Worm (Caenorhabditis elegans) whole organism, young adult: Measurements from ENCODE around the gene R102.1.

Experiments
- B0035.1 ChIP-seq: sonication (generic microtip); optimal IDR thresholded peaks from 2 replicates; lab custom pipeline; 2016; ENCODE audit warnings: missing genetic modification characterization, mild to moderate bottlenecking, missing compliant biosample characterization, missing genotype, missing genetic modification reagents
- B0261.1 ChIP-seq: sonication (generic microtip); optimal IDR thresholded peaks from 2 replicates; lab custom pipeline; 2016; ENCODE audit warnings: mild to moderate bottlenecking, missing genetic modification characterization, moderate library complexity, missing compliant biosample characterization
- C17E4.6 ChIP-seq: fragments of 200-800 bp; sonication (Bioruptor generic); IDR thresholded peaks from 2 replicates; pipeline ENCODE4 v1.3.6; 2022; ENCODE audit warnings: missing genetic modification reagents, missing genetic modification characterization, missing compliant biosample characterization
- D2030.7 ChIP-seq: fragments of 200-800 bp; sonication (Bioruptor generic); IDR thresholded peaks from 2 replicates; pipeline ENCODE4 v1.3.6; 2022; ENCODE audit warnings: missing genetic modification reagents, missing genetic modification characterization, missing compliant biosample characterization
- F10E7.11 ChIP-seq: sonication (generic microtip); optimal IDR thresholded peaks from 2 replicates; lab custom pipeline; 2017; ENCODE audit warnings: mild to moderate bottlenecking, missing genetic modification characterization, moderate library complexity, missing compliant biosample characterization
- F23B12.7 ChIP-seq: sonication (generic microtip); optimal IDR thresholded peaks from 2 replicates; lab custom pipeline; 2017; ENCODE audit warnings: missing genetic modification characterization, mild to moderate bottlenecking, missing compliant biosample characterization, antibody characterized with exemption, moderate library complexity; ENCODE audit not compliant: insufficient read depth
- F39B2.1 ChIP-seq: fragments of 200-800 bp; sonication (Bioruptor generic); IDR thresholded peaks from 2 replicates; pipeline ENCODE4 v1.3.6; 2022; ENCODE audit warnings: missing genetic modification reagents, missing genetic modification characterization, missing compliant biosample characterization
- F57C9.4 ChIP-seq: sonication (generic microtip); optimal IDR thresholded peaks from 2 replicates; lab custom pipeline; 2017; ENCODE audit warnings: mild to moderate bottlenecking, missing genetic modification characterization, missing compliant biosample characterization
- T07F8.4 ChIP-seq: sonication (generic microtip); optimal IDR thresholded peaks from 2 replicates; lab custom pipeline; 2016; ENCODE audit warnings: mild to moderate bottlenecking, missing genetic modification characterization, moderate library complexity, missing compliant biosample characterization
- T26A5.8 ChIP-seq: sonication (generic microtip); optimal IDR thresholded peaks from 2 replicates; lab custom pipeline; 2016; ENCODE audit warnings: missing genetic modification characterization, missing compliant biosample characterization
- Y53F4B.3 ChIP-seq: fragments of 200-800 bp; sonication (Bioruptor generic); IDR thresholded peaks from 2 replicates; pipeline ENCODE4 v1.3.6; 2022; ENCODE audit warnings: missing genetic modification reagents, missing genetic modification characterization, missing compliant biosample characterization
- Y53G8AR.9 ChIP-seq: fragments of 200-800 bp; sonication (Bioruptor generic); conservative IDR thresholded peaks from 2 replicates; pipeline ENCODE4 v1.3.6; 2022; ENCODE audit warnings: missing genetic modification reagents, missing genetic modification characterization, missing compliant biosample characterization
- athp-1 ChIP-seq: sonication (generic microtip); optimal IDR thresholded peaks from 2 replicates; lab custom pipeline; 2017; ENCODE audit warnings: mild to moderate bottlenecking, missing genetic modification characterization, missing compliant biosample characterization
- attf-3 ChIP-seq: fragments of 200-800 bp; sonication (Bioruptor generic); conservative IDR thresholded peaks from 2 replicates; pipeline ENCODE4 v1.3.6; 2022; ENCODE audit warnings: missing genetic modification reagents, missing genetic modification characterization, missing compliant biosample characterization
- attf-5 ChIP-seq: fragments of 200-800 bp; sonication (Bioruptor generic); optimal IDR thresholded peaks from 2 replicates; lab custom pipeline; 2018; ENCODE audit warnings: mild to moderate bottlenecking, missing genetic modification characterization, missing compliant biosample characterization
- bed-2 ChIP-seq: fragments of 200-800 bp; sonication (Bioruptor generic); IDR thresholded peaks from 2 replicates; pipeline ENCODE4 v1.3.6; 2022; ENCODE audit warnings: missing genetic modification reagents, missing genetic modification characterization, missing compliant biosample characterization
- ccch-3 ChIP-seq: fragments of 200-800 bp; sonication (Bioruptor generic); optimal IDR thresholded peaks from 2 replicates; lab custom pipeline; 2018; ENCODE audit warnings: mild to moderate bottlenecking, missing genetic modification characterization, missing compliant biosample characterization
- cebp-1 ChIP-seq, 2 experiments: fragments of 200-800 bp in 1 of 2; sonication (Bioruptor generic) in 1 of 2; sonication (generic microtip) in 1 of 2; IDR thresholded peaks in 1 of 2; optimal IDR thresholded peaks in 1 of 2; 2 replicates each; pipeline versions ENCODE4 v1.3.6 to Lab custom; 2017 to 2022; ENCODE audit warnings: missing compliant biosample characterization in 2 of 2, missing genetic modification characterization in 2 of 2, mild to moderate bottlenecking in 1 of 2, missing genetic modification reagents in 1 of 2, moderate library complexity in 1 of 2
- ceh-79 ChIP-seq: sonication (generic microtip); optimal IDR thresholded peaks from 2 replicates; lab custom pipeline; 2017; ENCODE audit warnings: mild to moderate bottlenecking, missing genetic modification characterization, missing compliant biosample characterization
- dpff-1 ChIP-seq: sonication (generic microtip); optimal IDR thresholded peaks from 2 replicates; lab custom pipeline; 2017; ENCODE audit warnings: mild to moderate bottlenecking, missing genetic modification characterization, missing compliant biosample characterization
- efl-1 ChIP-seq: fragments of 150-350 bp; optimal IDR thresholded peaks from 2 replicates; lab custom pipeline; 2014; ENCODE audit warnings: missing biosample characterization, missing genetic modification reagents, missing genetic modification characterization
- egl-44 ChIP-seq: fragments of 200-800 bp; sonication (Bioruptor generic); IDR thresholded peaks from 2 replicates; pipeline ENCODE4 v1.3.6; 2022; ENCODE audit warnings: missing genetic modification reagents, missing genetic modification characterization, missing compliant biosample characterization
- ekl-4 ChIP-seq: fragments of 200-800 bp; sonication (Bioruptor generic); IDR thresholded peaks from 2 replicates; pipeline ENCODE4 v1.3.6; 2022; ENCODE audit warnings: missing genetic modification reagents, missing genetic modification characterization, missing compliant biosample characterization
- gei-17 ChIP-seq: fragments of 200-800 bp; sonication (Bioruptor generic); optimal IDR thresholded peaks from 2 replicates; lab custom pipeline; 2018; ENCODE audit warnings: mild to moderate bottlenecking, missing genetic modification characterization, missing compliant biosample characterization
- hmg-1.2 ChIP-seq: fragments of 200-800 bp; sonication (Bioruptor generic); IDR thresholded peaks from 2 replicates; pipeline ENCODE4 v1.3.6; 2022; ENCODE audit warnings: missing genetic modification reagents, missing genetic modification characterization, missing compliant biosample characterization
- lin-40 ChIP-seq: sonication (generic microtip); optimal IDR thresholded peaks from 2 replicates; lab custom pipeline; 2016; ENCODE audit warnings: missing genetic modification characterization, mild to moderate bottlenecking, missing compliant biosample characterization, missing genotype, missing genetic modification reagents
- madf-3 ChIP-seq: fragments of 200-800 bp; sonication (Bioruptor generic); IDR thresholded peaks from 2 replicates; pipeline ENCODE4 v1.3.6; 2022; ENCODE audit warnings: missing genetic modification reagents, missing genetic modification characterization, missing compliant biosample characterization
- madf-6 ChIP-seq: fragments of 200-800 bp; sonication (Bioruptor generic); IDR thresholded peaks from 2 replicates; pipeline ENCODE4 v1.3.6; 2022; ENCODE audit warnings: missing genetic modification reagents, missing genetic modification characterization, missing compliant biosample characterization
- madf-8 ChIP-seq: fragments of 200-800 bp; sonication (Bioruptor generic); conservative IDR thresholded peaks from 2 replicates; pipeline ENCODE4 v1.3.6; 2022; ENCODE audit warnings: missing genetic modification reagents, missing genetic modification characterization, missing compliant biosample characterization
- mel-28 ChIP-seq: sonication (generic microtip); optimal IDR thresholded peaks from 2 replicates; lab custom pipeline; 2016; ENCODE audit warnings: borderline replicate concordance, mild to moderate bottlenecking, missing genetic modification characterization, missing compliant biosample characterization
- mes-4 ChIP-seq: sonication (generic microtip); optimal IDR thresholded peaks from 2 replicates; lab custom pipeline; 2016; ENCODE audit warnings: missing genotype, missing genetic modification characterization, missing compliant biosample characterization
- mxl-1 ChIP-seq: sonication (generic microtip); optimal IDR thresholded peaks from 2 replicates; lab custom pipeline; 2016; ENCODE audit warnings: missing genetic modification characterization, missing compliant biosample characterization
- nfya-2 ChIP-seq: fragments of 200-800 bp; sonication (Bioruptor generic); IDR thresholded peaks from 2 replicates; pipeline ENCODE4 v1.3.6; 2022; ENCODE audit warnings: missing genetic modification reagents, missing genetic modification characterization, missing compliant biosample characterization
- nhr-27 ChIP-seq: fragments of 200-800 bp; sonication (Bioruptor generic); optimal IDR thresholded peaks from 2 replicates; lab custom pipeline; 2018; ENCODE audit warnings: mild to moderate bottlenecking, missing genetic modification characterization, moderate library complexity, missing compliant biosample characterization
- pha-4 ChIP-seq: fragments of 150-350 bp; sonication (generic microtip); optimal IDR thresholded peaks from 2 replicates; lab custom pipeline; 2014; ENCODE audit warnings: missing biosample characterization, missing genetic modification reagents, missing genetic modification characterization
- sdz-38 ChIP-seq: sonication (generic microtip); optimal IDR thresholded peaks from 2 replicates; lab custom pipeline; 2016; ENCODE audit warnings: missing genotype, missing genetic modification characterization, missing compliant biosample characterization
- sea-2 ChIP-seq: fragments of 200-800 bp; sonication (Bioruptor generic); IDR thresholded peaks from 2 replicates; pipeline ENCODE4 v1.3.6; 2022; ENCODE audit warnings: missing genetic modification characterization, missing compliant biosample characterization
- snpc-1.1 ChIP-seq: sonication (generic microtip); optimal IDR thresholded peaks from 2 replicates; lab custom pipeline; 2017; ENCODE audit warnings: missing genetic modification characterization, mild to moderate bottlenecking, missing compliant biosample characterization, antibody characterized with exemption, moderate library complexity, missing genotype, missing genetic modification reagents; ENCODE audit not compliant: insufficient read depth
- snpc-1.3 ChIP-seq: sonication (generic microtip); optimal IDR thresholded peaks from 2 replicates; lab custom pipeline; 2017; ENCODE audit warnings: missing genetic modification characterization, mild to moderate bottlenecking, missing compliant biosample characterization, antibody characterized with exemption, moderate library complexity, missing genotype, missing genetic modification reagents; ENCODE audit not compliant: insufficient read depth
- somi-1 ChIP-seq: fragments of 200-800 bp; sonication (Bioruptor generic); optimal IDR thresholded peaks from 2 replicates; lab custom pipeline; 2018; ENCODE audit warnings: mild to moderate bottlenecking, missing genetic modification characterization, missing compliant biosample characterization
- tlf-1 ChIP-seq: fragments of 200-800 bp; sonication (Bioruptor generic); optimal IDR thresholded peaks from 2 replicates; lab custom pipeline; 2018; ENCODE audit warnings: mild to moderate bottlenecking, missing genetic modification characterization, missing compliant biosample characterization
- zfh-2 ChIP-seq: fragments of 200-800 bp; sonication (Bioruptor generic); conservative IDR thresholded peaks from 2 replicates; pipeline ENCODE4 v1.3.6; 2022; ENCODE audit warnings: missing genetic modification reagents, missing genetic modification characterization, missing compliant biosample characterization
- zim-3 ChIP-seq: sonication (generic microtip); optimal IDR thresholded peaks from 2 replicates; lab custom pipeline; 2017; ENCODE audit warnings: mild to moderate bottlenecking, missing genetic modification characterization, moderate library complexity, missing compliant biosample characterization
- ztf-18 ChIP-seq: sonication (generic microtip); optimal IDR thresholded peaks from 2 replicates; lab custom pipeline; 2016; ENCODE audit warnings: missing genotype, mild to moderate bottlenecking, missing genetic modification characterization, missing compliant biosample characterization
- ztf-22 ChIP-seq: fragments of 200-800 bp; sonication (Bioruptor generic); optimal IDR thresholded peaks from 2 replicates; lab custom pipeline; 2018; ENCODE audit warnings: mild to moderate bottlenecking, missing genetic modification characterization, moderate library complexity, missing compliant biosample characterization
- ztf-26 ChIP-seq: sonication (generic microtip); optimal IDR thresholded peaks from 2 replicates; lab custom pipeline; 2017; ENCODE audit warnings: missing genetic modification characterization, missing compliant biosample characterization

R102.1 gene

DNA sequence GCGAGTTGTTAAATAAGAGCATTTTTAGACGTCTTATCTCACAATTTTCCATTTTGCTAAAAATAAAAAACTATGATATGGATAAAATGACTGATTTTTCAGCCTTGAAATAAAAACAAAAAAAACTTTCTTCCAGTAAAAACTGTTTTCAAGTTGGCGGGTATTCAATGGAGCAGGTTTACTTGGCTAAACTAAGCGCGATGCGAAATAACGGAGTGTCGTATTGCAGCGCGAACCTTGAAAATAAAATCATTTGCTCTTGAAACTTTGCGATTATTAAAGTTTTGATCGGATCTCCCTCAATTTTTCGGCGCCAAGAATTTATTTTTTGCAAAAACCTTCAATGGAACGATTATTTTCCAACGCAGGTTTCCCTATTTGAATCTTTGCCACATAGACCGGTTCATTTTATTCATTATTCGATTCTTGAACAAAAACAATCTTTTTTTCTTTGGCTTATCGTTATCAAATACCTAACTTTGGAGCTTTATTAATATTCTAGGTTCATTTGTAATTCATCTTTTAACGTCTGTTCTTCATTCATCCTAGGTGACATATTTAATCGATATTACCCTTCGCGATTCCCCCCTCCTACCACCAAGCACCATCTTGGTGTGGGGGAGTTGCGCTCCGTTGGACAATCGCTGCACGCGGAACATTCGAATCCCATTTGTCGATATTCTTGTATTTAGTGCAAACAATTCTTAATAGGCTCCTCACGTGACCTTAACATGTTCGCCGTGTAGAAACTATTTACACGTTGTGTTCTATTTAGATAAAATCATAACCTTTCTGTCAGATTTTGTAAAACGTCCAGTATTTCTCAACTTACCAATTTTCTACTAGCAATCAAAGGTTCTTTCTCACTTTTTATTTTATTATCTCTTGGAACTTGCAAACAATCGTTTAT lies 48.9 kb downstream of the R102.1 start, which contains the start of the genes orc-5 and cyb-1 (continued):
- TF ChIP-seq ccch-3: no peak
- TF ChIP-seq tlf-1: no peak
- no peak for TF ChIP-seq cebp-1 (GFP tag; IDR thresholded peaks at IDR 0.05; lab: Robert Waterston, UW)
- no peak for TF ChIP-seq cebp-1 (tag; optimal IDR thresholded peaks at IDR 0.05; lab: Kevin White, UChicago)
- TF ChIP-seq mel-28 (tag; lab: Kevin White, UChicago): no peak
- peak; percentile 31; the same call in 1 of the 2 replicates for TF ChIP-seq hmg-1.2 (GFP tag; lab: Robert Waterston, UW)
- no peak for TF ChIP-seq athp-1 (tag; lab: Kevin White, UChicago)
- TF ChIP-seq B0261.1 (tag; lab: Kevin White, UChicago): no peak
- no peak for TF ChIP-seq C17E4.6 (GFP tag; lab: Robert Waterston, UW)
- TF ChIP-seq sdz-38: no peak
- no peak for TF ChIP-seq ztf-22 (GFP tag; lab: Kevin White, UChicago)
- no peak for TF ChIP-seq ceh-79 (tag; lab: Kevin White, UChicago)
- TF ChIP-seq D2030.7 (GFP tag; lab: Robert Waterston, UW): peak; percentile 46; the same call in 1 of the 2 replicates
- TF ChIP-seq lin-40: no peak
- TF ChIP-seq nhr-27 (tag; lab: Kevin White, UChicago): no peak
- TF ChIP-seq ztf-18 (tag; lab: Kevin White, UChicago): no peak
- TF ChIP-seq F10E7.11 (tag; lab: Kevin White, UChicago): no peak
- no peak for TF ChIP-seq ekl-4 (GFP tag; lab: Robert Waterston, UW)
- TF ChIP-seq gei-17 (GFP tag; lab: Kevin White, UChicago): no peak
- TF ChIP-seq Y53G8AR.9 (GFP tag; lab: Robert Waterston, UW): 0 out of 2 replicates have a peak, but pooled peaks have one; percentile 28
- TF ChIP-seq Y53F4B.3: no peak
- no peak for TF ChIP-seq madf-3 (GFP tag; lab: Robert Waterston, UW)
- no peak for TF ChIP-seq T07F8.4 (tag; lab: Kevin White, UChicago)
- peak; percentile 67 for TF ChIP-seq attf-5 (GFP tag; lab: Kevin White, UChicago)
- no peak for TF ChIP-seq nfya-2
- no peak for TF ChIP-seq sea-2 (GFP tag; lab: Robert Waterston, UW)
- TF ChIP-seq mes-4 (tag; lab: Kevin White, UChicago): no peak
- TF ChIP-seq snpc-1.1 (tag; lab: Kevin White, UChicago): no peak
- no peak for TF ChIP-seq B0035.1 (tag; lab: Kevin White, UChicago)
- no peak for TF ChIP-seq egl-44 (GFP tag; lab: Robert Waterston, UW)
- TF ChIP-seq zim-3 (tag; lab: Kevin White, UChicago): no peak
- TF ChIP-seq zfh-2 (GFP tag; lab: Robert Waterston, UW): no peak
- TF ChIP-seq somi-1: no peak
- no peak for TF ChIP-seq bed-2 (GFP tag; lab: Robert Waterston, UW)
- peak; percentile 56 for TF ChIP-seq F23B12.7 (tag; lab: Kevin White, UChicago)
- TF ChIP-seq dpff-1 (tag; lab: Kevin White, UChicago): no peak
- TF ChIP-seq madf-6 (GFP tag; lab: Robert Waterston, UW): peak; percentile 88
- no peak for TF ChIP-seq F57C9.4 (tag; lab: Kevin White, UChicago)
- no peak for TF ChIP-seq snpc-1.3 (tag; lab: Kevin White, UChicago)
- no peak for TF ChIP-seq pha-4
- no peak for TF ChIP-seq mxl-1 (tag; lab: Kevin White, UChicago)
- peak; percentile 99 for TF ChIP-seq attf-3
- TF ChIP-seq ztf-26 (tag; lab: Kevin White, UChicago): no peak
- TF ChIP-seq madf-8 (GFP tag; lab: Robert Waterston, UW): peak; percentile 72
- no peak for TF ChIP-seq T26A5.8 (tag; lab: Kevin White, UChicago)
- TF ChIP-seq efl-1 (GFP tag; lab: Kevin White, UChicago): peak; percentile 94
- TF ChIP-seq F39B2.1 (GFP tag; lab: Robert Waterston, UW): no peak
